Fruit fly (Drosophila melanogaster): Measurements from ENCODE around the gene rdgA.

rdgA gene

DNA sequence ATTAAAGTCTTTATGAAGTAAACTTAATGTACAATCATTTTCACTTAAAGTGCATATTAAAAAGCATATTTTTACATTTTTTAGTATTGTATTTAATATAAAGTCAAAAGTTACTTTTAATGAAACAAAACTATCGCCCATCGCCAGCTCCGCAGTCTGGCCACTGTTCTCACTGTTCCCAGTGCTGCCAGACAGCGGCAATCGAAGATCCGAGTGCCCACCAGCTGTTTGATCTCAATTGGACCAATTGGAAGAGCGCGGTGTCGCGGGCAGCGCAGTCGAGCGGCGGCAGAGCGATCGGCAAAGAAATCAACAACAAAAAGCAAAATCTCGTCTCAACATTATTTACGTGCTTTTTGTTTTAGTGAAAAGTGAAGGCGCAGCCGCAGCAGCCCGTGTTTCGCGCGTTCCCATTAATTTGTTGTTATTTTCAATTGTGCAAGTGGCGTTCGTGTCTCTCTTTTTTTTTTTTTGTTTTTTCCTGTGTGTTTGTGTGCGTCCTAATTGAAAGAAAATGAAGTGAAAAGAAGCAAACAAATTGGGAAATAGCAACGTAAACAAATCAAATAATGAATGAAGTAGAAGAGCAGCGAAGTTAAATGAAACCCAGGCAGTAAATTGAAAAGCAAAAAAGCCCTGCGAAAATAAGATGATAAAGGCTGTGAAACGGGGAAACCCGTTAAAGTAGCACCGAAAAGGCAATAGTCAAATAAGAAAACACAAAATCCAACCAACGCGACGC, at the start of gene rdgA (continued):
- peak; percentile 34 for TF ChIP-seq CG15514 (GFP tag; optimal IDR thresholded peaks at IDR 0.05)
- TF ChIP-seq Aef1 (GFP tag; IDR thresholded peaks at IDR 0.05) = peak; percentile 38; the same call in 1 of the 3 replicates
- no peak for TF ChIP-seq CG5180 (GFP tag; optimal IDR thresholded peaks at IDR 0.05)
- TF ChIP-seq CG6689 (GFP tag; IDR thresholded peaks at IDR 0.05) = peak; percentile 31; the same call in 1 of the 2 replicates
- peak; percentile 21; the same call in 1 of the 2 replicates for TF ChIP-seq ssp (GFP tag; IDR thresholded peaks at IDR 0.05)
- 0 out of 2 replicates have a peak, but pooled peaks have one; percentile 31 for TF ChIP-seq CG4404 (GFP tag; IDR thresholded peaks at IDR 0.05)
- TF ChIP-seq CG7556 (GFP tag; optimal IDR thresholded peaks at IDR 0.05) = no peak
- peak; percentile 34; the same call in 1 of the 2 replicates for TF ChIP-seq Xrp1 (GFP tag; IDR thresholded peaks at IDR 0.05)
- no peak for TF ChIP-seq CG8290 (GFP tag; optimal IDR thresholded peaks at IDR 0.05)
- peak in 1 of 2 experiments; percentile 61 for TF ChIP-seq CG8290 (tag; optimal IDR thresholded peaks at IDR 0.05)
- TF ChIP-seq CG7372 (GFP tag; IDR thresholded peaks at IDR 0.05) = peak; percentile 29; the same call in 1 of the 2 replicates
- TF ChIP-seq seq (GFP tag; IDR thresholded peaks at IDR 0.05) = no peak
- peak; percentile 64 for TF ChIP-seq sens (GFP tag)
- no peak for TF ChIP-seq croc (GFP tag; conservative IDR thresholded peaks at IDR 0.05)
- TF ChIP-seq zfh2 (GFP tag; optimal IDR thresholded peaks at IDR 0.05) = peak; percentile 54
- 0 out of 2 replicates have a peak, but pooled peaks have one; percentile 9 for TF ChIP-seq esg (GFP tag; conservative IDR thresholded peaks at IDR 0.05)
- TF ChIP-seq CG4730 (GFP tag; IDR thresholded peaks at IDR 0.05) = no peak
- 0 out of 2 replicates have a peak, but pooled peaks have one; percentile 29 for TF ChIP-seq ara (GFP tag; IDR thresholded peaks at IDR 0.05)
- TF ChIP-seq Scr (GFP tag; IDR thresholded peaks at IDR 0.05; ENCODE audit: partially characterized antibody) = peak; percentile 51
- peak; percentile 72 for TF ChIP-seq Sry-δ (GFP tag; optimal IDR thresholded peaks at IDR 0.05)
- no peak for TF ChIP-seq crol (GFP tag; IDR thresholded peaks at IDR 0.05)
- peak; percentile 46 for TF ChIP-seq CG2120 (GFP tag; optimal IDR thresholded peaks at IDR 0.05)
- peak; percentile 41; the same call in 1 of the 2 replicates for TF ChIP-seq CG9215 (GFP tag; IDR thresholded peaks at IDR 0.05)
- TF ChIP-seq ewg (GFP tag; optimal IDR thresholded peaks at IDR 0.05) = no peak
- TF ChIP-seq CG6791 (GFP tag; IDR thresholded peaks at IDR 0.05; ENCODE audit: partially characterized antibody) = peak; percentile 58; the same call in 1 of the 3 replicates
- peak; percentile 50; the same call in 1 of the 2 replicates for TF ChIP-seq HLH3B (GFP tag; IDR thresholded peaks at IDR 0.05)
- TF ChIP-seq Dp (GFP tag; optimal IDR thresholded peaks at IDR 0.05) = peak; percentile 13
- TF ChIP-seq pnt (GFP tag; optimal IDR thresholded peaks at IDR 0.05) = no peak
- peak; percentile 37; the same call in 2 of the 3 replicates for TF ChIP-seq vnd (GFP tag; IDR thresholded peaks at IDR 0.05; ENCODE audit: partially characterized antibody)
- TF ChIP-seq Nf-YC (tag; optimal IDR thresholded peaks at IDR 0.05) = peak; percentile 97
- peak; percentile 51 for TF ChIP-seq Xbp1 (GFP tag; optimal IDR thresholded peaks at IDR 0.05)
- TF ChIP-seq CG34224 (GFP tag; IDR thresholded peaks at IDR 0.05; ENCODE audit: partially characterized antibody) = peak; percentile 44; the same call in 2 of the 3 replicates
- TF ChIP-seq ftz-f1 (GFP tag; optimal IDR thresholded peaks at IDR 0.05) = no peak
- TF ChIP-seq CG4360 (GFP tag; IDR thresholded peaks at IDR 0.05) = peak; percentile 3; the same call in 1 of the 2 replicates
- TF ChIP-seq CG34422 (GFP tag; IDR thresholded peaks at IDR 0.05) = peak; percentile 64; the same call in 2 of the 3 replicates
- TF ChIP-seq CG4328 (GFP tag; optimal IDR thresholded peaks at IDR 0.05) = no peak
- 0 out of 3 replicates have a peak, but pooled peaks have one; percentile 34 for TF ChIP-seq zen2 (GFP tag; IDR thresholded peaks at IDR 0.05; ENCODE audit: partially characterized antibody)
- TF ChIP-seq CG6683 (GFP tag; optimal IDR thresholded peaks at IDR 0.05) = no peak
- no peak for TF ChIP-seq CG14710 (tag; optimal IDR thresholded peaks at IDR 0.05)
- peak; percentile 10 for TF ChIP-seq CG1602 (GFP tag; optimal IDR thresholded peaks at IDR 0.05)
- TF ChIP-seq CG2875 (GFP tag; optimal IDR thresholded peaks at IDR 0.05) = no peak
- TF ChIP-seq hbn (GFP tag; IDR thresholded peaks at IDR 0.05; ENCODE audit: partially characterized antibody) = peak; percentile 54
- TF ChIP-seq CG32532 (GFP tag; IDR thresholded peaks at IDR 0.05) = peak; percentile 77
- TF ChIP-seq mam (GFP tag; optimal IDR thresholded peaks at IDR 0.05) = peak; percentile 44
- no peak for TF ChIP-seq CG8478 (optimal IDR thresholded peaks at IDR 0.05)
- TF ChIP-seq CG31224 (GFP tag; IDR thresholded peaks at IDR 0.05) = 0 out of 2 replicates have a peak, but pooled peaks have one; percentile 24
- peak; percentile 23 for TF ChIP-seq CG9817 (tag; optimal IDR thresholded peaks at IDR 0.05)
- no peak for TF ChIP-seq prd (optimal IDR thresholded peaks at IDR 0.05)
- TF ChIP-seq prd (GFP tag; IDR thresholded peaks at IDR 0.05) = peak; percentile 56; the same call in 2 of the 3 replicates

Data from whole organism, embryonic.